Worm (Caenorhabditis elegans): ENCODE measurements around the gene fbxb-17.

DNA sequence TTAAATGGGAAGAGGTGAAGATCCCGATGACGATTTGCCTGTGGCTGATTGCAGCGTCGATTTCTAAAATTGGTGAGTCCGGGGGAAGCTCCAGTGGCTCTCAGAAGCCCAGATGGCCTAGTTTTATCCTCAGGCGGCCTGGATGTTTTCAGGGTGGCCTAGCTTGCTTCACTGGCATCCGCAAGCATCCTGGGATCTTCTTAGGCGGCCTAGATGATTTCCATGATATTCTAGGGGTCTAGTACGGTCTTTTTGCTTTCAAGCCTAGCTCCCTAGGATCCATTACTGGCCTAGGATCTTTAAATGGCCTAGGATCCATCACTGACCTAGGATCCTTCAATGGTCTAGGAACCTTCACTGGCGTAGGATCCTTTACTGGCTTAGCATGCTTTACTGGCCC lies 5.2 kb upstream of the fbxb-17 start:
- TF ChIP-seq ceh-36 (tag; optimal IDR thresholded peaks at IDR 0.05), result no peak
- no peak for TF ChIP-seq ama-1 (optimal IDR thresholded peaks at IDR 0.05)
- no peak for TF ChIP-seq hnd-1 (tag; optimal IDR thresholded peaks at IDR 0.05)
- no peak for TF ChIP-seq tbx-37 (GFP tag; conservative IDR thresholded peaks at IDR 0.05)
- TF ChIP-seq F13C5.2 (tag; optimal IDR thresholded peaks at IDR 0.05), result no peak
- TF ChIP-seq aly-1 (tag; optimal IDR thresholded peaks at IDR 0.05), result no peak
- no peak for TF ChIP-seq hmg-4 (GFP tag; optimal IDR thresholded peaks at IDR 0.05)
- TF ChIP-seq sea-1 (GFP tag; conservative IDR thresholded peaks at IDR 0.05), result no peak
- TF ChIP-seq flt-1 (GFP tag; IDR thresholded peaks at IDR 0.05), result no peak
- TF ChIP-seq ceh-13 (GFP tag; optimal IDR thresholded peaks at IDR 0.05), result no peak
- no peak for TF ChIP-seq ets-7 (tag; optimal IDR thresholded peaks at IDR 0.05)
- TF ChIP-seq B0310.2 (tag; optimal IDR thresholded peaks at IDR 0.05), result no peak
- no peak for TF ChIP-seq hmbx-1 (tag; optimal IDR thresholded peaks at IDR 0.05)
- no peak for TF ChIP-seq scrt-1 (GFP tag; IDR thresholded peaks at IDR 0.05)

All from whole organism, early embryonic.